Worm (Caenorhabditis elegans) whole organism, L1 larva: Measurements from ENCODE around the gene rpb-6.

Source experiments
- ceh-8 ChIP-seq: fragments of 200-800 bp; sonication (Bioruptor generic); optimal IDR thresholded peaks from 2 replicates; lab custom pipeline; 2018; ENCODE audit warnings: mild to moderate bottlenecking, missing genetic modification characterization, moderate library complexity, missing compliant biosample characterization
- efl-3 ChIP-seq: fragments of 200-800 bp; sonication (Bioruptor generic); optimal IDR thresholded peaks from 2 replicates; lab custom pipeline; 2018; ENCODE audit warnings: mild to moderate bottlenecking, missing genetic modification characterization, missing compliant biosample characterization
- fkh-10 ChIP-seq: sonication (generic microtip); optimal IDR thresholded peaks from 2 replicates; lab custom pipeline; 2017; ENCODE audit warnings: missing biosample characterization, missing genetic modification reagents, missing genetic modification characterization
- fkh-8 ChIP-seq: sonication (generic microtip); optimal IDR thresholded peaks from 2 replicates; lab custom pipeline; 2016; ENCODE audit warnings: mild to moderate bottlenecking, missing genetic modification characterization, missing compliant biosample characterization
- lin-39 ChIP-seq: fragments of 150-350 bp; optimal IDR thresholded peaks from 2 replicates; lab custom pipeline; 2014; ENCODE audit warnings: missing biosample characterization, missing genetic modification reagents, missing genetic modification characterization
- nhr-90 ChIP-seq: sonication (generic microtip); optimal IDR thresholded peaks from 2 replicates; lab custom pipeline; 2016; ENCODE audit warnings: mild to moderate bottlenecking, missing genetic modification characterization, missing compliant biosample characterization; ENCODE audit not compliant: poor library complexity
- sup-37 ChIP-seq: fragments of 200-800 bp; sonication (Bioruptor generic); optimal IDR thresholded peaks from 2 replicates; lab custom pipeline; 2018; ENCODE audit warnings: mild to moderate bottlenecking, missing genetic modification characterization, missing compliant biosample characterization
- unc-62 ChIP-seq: fragments of 150-350 bp; optimal IDR thresholded peaks from 2 replicates; lab custom pipeline; 2014; ENCODE audit warnings: missing biosample characterization, missing genetic modification reagents, missing genetic modification characterization
- vab-15 ChIP-seq: sonication (generic microtip); optimal IDR thresholded peaks from 2 replicates; lab custom pipeline; 2017; ENCODE audit warnings: missing genotype, mild to moderate bottlenecking, missing genetic modification characterization, missing compliant biosample characterization

ce11 chrII:10554046-10554399, 25.2 kb upstream of the rpb-6 start:
- TF ChIP-seq fkh-10 (no peak), sup-37 (no peak), efl-3 (GFP tag; lab: Kevin White, UChicago) (no peak), unc-62 (GFP tag; lab: Kevin White, UChicago) (no peak), nhr-90 (tag; lab: Kevin White, UChicago) (peak; percentile 38), fkh-8 (tag; lab: Kevin White, UChicago) (no peak), ceh-8 (no peak), lin-39 (tag; lab: Kevin White, UChicago) (no peak), vab-15 (no peak)
